Worm (Caenorhabditis elegans) whole organism, L1 larva: ENCODE measurements around the gene T04B8.5.

Experiments used
- ceh-82 ChIP-seq, 3 experiments: fragments of 150-350 bp in 1 of 3; sonication (generic microtip) in 2 of 3; optimal IDR thresholded peaks; 2 replicates each; lab custom pipeline; 2014 to 2017; ENCODE audit warnings: missing biosample characterization in 3 of 3, missing genetic modification characterization in 3 of 3
- lin-39 ChIP-seq: fragments of 150-350 bp; optimal IDR thresholded peaks from 2 replicates; lab custom pipeline; 2014; ENCODE audit warnings: missing biosample characterization, missing genetic modification reagents, missing genetic modification characterization
- mab-9 ChIP-seq: fragments of 200-800 bp; sonication (Bioruptor generic); IDR thresholded peaks from 2 replicates; pipeline ENCODE4 v1.3.6; 2022; ENCODE audit warnings: missing genetic modification reagents, missing genetic modification characterization, missing compliant biosample characterization
- mdl-1 ChIP-seq, 2 experiments: fragments of 150-350 bp; optimal IDR thresholded peaks; 2 replicates each; lab custom pipeline; 2014 to 2017; ENCODE audit warnings: missing biosample characterization in 2 of 2, missing genetic modification characterization in 2 of 2, inconsistent platforms in 1 of 2
- nhr-76 ChIP-seq: sonication (generic microtip); optimal IDR thresholded peaks from 2 replicates; lab custom pipeline; 2017; ENCODE audit warnings: missing biosample characterization, missing genetic modification characterization
- skn-1 ChIP-seq: fragments of 150-350 bp; optimal IDR thresholded peaks from 2 replicates; lab custom pipeline; 2014; ENCODE audit warnings: missing biosample characterization, missing genetic modification characterization
- unc-62 ChIP-seq: fragments of 150-350 bp; optimal IDR thresholded peaks from 2 replicates; lab custom pipeline; 2014; ENCODE audit warnings: missing biosample characterization, missing genetic modification reagents, missing genetic modification characterization
- ztf-4 ChIP-seq: fragments of 150-350 bp; optimal IDR thresholded peaks from 2 replicates; lab custom pipeline; 2014; ENCODE audit warnings: missing biosample characterization, missing genetic modification characterization

ce11 chrII:601305-601704 lies 23.0 kb downstream of the T04B8.5 start:
- no peak for TF ChIP-seq nhr-76 (tag; lab: Kevin White, UChicago)
- peak; percentile 45 for TF ChIP-seq skn-1 (tag; lab: Kevin White, UChicago)
- no peak for TF ChIP-seq lin-39 (tag; lab: Kevin White, UChicago)
- no peak for TF ChIP-seq unc-62 (GFP tag; lab: Kevin White, UChicago)
- TF ChIP-seq ceh-82 (tag; optimal IDR thresholded peaks at IDR 0.05; lab: Kevin White, UChicago) = peak in 2 of 3 experiments; percentile 4 to 36
- TF ChIP-seq mab-9 (GFP tag; lab: Robert Waterston, UW) = no peak
- TF ChIP-seq mdl-1 (tag; optimal IDR thresholded peaks at IDR 0.05; lab: Kevin White, UChicago) = peak in 1 of 2 experiments; percentile 44
- TF ChIP-seq ztf-4 (tag; lab: Kevin White, UChicago) = no peak
